Worm (Caenorhabditis elegans): ENCODE data around the gene sek-4.

sek-4 gene

ce11 chrX:5414250-5414649 is 39.4 kb downstream of the sek-4 start, which contains the start of gene C41A3.2:
C41A3.2 (minus strand) TSS chrX:5414350.
- TF ChIP-seq mep-1 (tag; optimal IDR thresholded peaks at IDR 0.05), result no peak
- TF ChIP-seq blmp-1 (tag; optimal IDR thresholded peaks at IDR 0.05), result no peak
- no peak for TF ChIP-seq ceh-39 (tag; optimal IDR thresholded peaks at IDR 0.05)
- TF ChIP-seq mab-5 (tag; optimal IDR thresholded peaks at IDR 0.05), result no peak
- no peak for TF ChIP-seq lin-13 (tag; optimal IDR thresholded peaks at IDR 0.05)
- no peak for TF ChIP-seq ceh-43 (GFP tag; optimal IDR thresholded peaks at IDR 0.05)
- no peak for TF ChIP-seq ham-2 (GFP tag; optimal IDR thresholded peaks at IDR 0.05)
- no peak for TF ChIP-seq cnd-1 (tag; optimal IDR thresholded peaks at IDR 0.05)
- TF ChIP-seq ztf-11 (tag; optimal IDR thresholded peaks at IDR 0.05), result no peak
- no peak for TF ChIP-seq mls-2 (tag; optimal IDR thresholded peaks at IDR 0.05)
- no peak for TF ChIP-seq nhr-28 (tag; optimal IDR thresholded peaks at IDR 0.05)
- no peak for TF ChIP-seq sem-2 (GFP tag; optimal IDR thresholded peaks at IDR 0.05)
- TF ChIP-seq zip-8 (tag; optimal IDR thresholded peaks at IDR 0.05), result no peak
- TF ChIP-seq tbx-8 (GFP tag; optimal IDR thresholded peaks at IDR 0.05), result no peak
- TF ChIP-seq snpc-4 (tag; optimal IDR thresholded peaks at IDR 0.05), result no peak
- no peak for TF ChIP-seq lin-32 (GFP tag; optimal IDR thresholded peaks at IDR 0.05)
- TF ChIP-seq hlh-1 (tag; optimal IDR thresholded peaks at IDR 0.05), result no peak
- no peak for TF ChIP-seq ces-1 (GFP tag; optimal IDR thresholded peaks at IDR 0.05)
- TF ChIP-seq unc-39 (tag; optimal IDR thresholded peaks at IDR 0.05), result no peak
- no peak for TF ChIP-seq unc-62 (GFP tag; optimal IDR thresholded peaks at IDR 0.05)
